1 fruit fly cellular context compared by ENCODE assay signal in genomic region chr3R:4450721-4451120, dm6.
A peak's percentile ranks its signal among the peaks of the same experiment; 100 is the strongest.
TF ChIP-seq lines count a peak whose summit lies in the region.

No protein-coding gene starts in this region.

TF ChIP-seq in whole organism, embryonic, 481 proteins besides CTCF, POLR2A, EP300 and RAD21 (continued from another document):
- peak; percentile 84 for TF ChIP-seq Adf1 (GFP tag; IDR thresholded peaks at IDR 0.05; lab: Robert Waterston, UW)
